Worm (Caenorhabditis elegans): ENCODE results near the gene R02D5.1.

DNA sequence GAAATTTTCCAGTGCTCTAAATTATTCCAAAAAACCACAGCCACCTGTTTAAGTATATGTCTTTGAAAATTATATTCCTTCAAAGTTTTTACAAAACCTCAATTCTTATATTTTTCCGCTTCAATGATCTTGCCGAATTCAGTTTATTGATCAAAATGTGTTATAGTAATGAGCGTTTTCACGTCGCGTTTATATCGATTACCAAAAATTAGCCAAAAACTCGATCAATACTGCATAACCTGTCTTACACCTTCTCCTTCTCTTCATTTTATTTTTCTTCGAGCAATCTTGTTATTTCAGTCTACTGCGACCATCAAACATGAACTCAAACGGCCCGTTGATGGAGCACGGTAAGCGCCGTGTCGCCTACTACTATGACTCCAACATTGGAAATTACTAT is 17.0 kb downstream of the R02D5.1 start, which contains the start of gene hda-1:
- TF ChIP-seq nhr-28 (tag; optimal IDR thresholded peaks at IDR 0.05) (no peak), egl-27 (tag; optimal IDR thresholded peaks at IDR 0.05) (no peak), daf-12 (tag; optimal IDR thresholded peaks at IDR 0.05) (no peak), lin-13 (GFP tag; optimal IDR thresholded peaks at IDR 0.05) (no peak), nhr-237 (tag; optimal IDR thresholded peaks at IDR 0.05) (no peak), mdl-1 (tag; optimal IDR thresholded peaks at IDR 0.05) (no peak), mes-2 (tag; optimal IDR thresholded peaks at IDR 0.05; ENCODE audit: poor library complexity, severe bottlenecking) (no peak), unc-62 (GFP tag; optimal IDR thresholded peaks at IDR 0.05 in 1 of 2) (no peak), unc-62 (tag; optimal IDR thresholded peaks at IDR 0.05) (no peak), nhr-76 (tag; optimal IDR thresholded peaks at IDR 0.05) (no peak)

Measured in whole organism, L4 larva.